Fruit fly (Drosophila melanogaster) whole organism, embryonic: Measurements from ENCODE around the gene Rab23.

Experiments used
- Aef1 ChIP-seq: fragments of 200-800 bp; sonication (Bioruptor generic); IDR thresholded peaks from 3 replicates; pipeline ENCODE4 v1.3.6; 2022; ENCODE audit warnings: missing biosample characterization, missing genetic modification characterization
- CG11695 ChIP-seq: fragments of 200-800 bp; sonication (Bioruptor generic); IDR thresholded peaks from 3 replicates; pipeline ENCODE4 v1.3.6; 2022; ENCODE audit warnings: missing biosample characterization, missing genetic modification characterization
- CG12744 ChIP-seq: fragments of 200-800 bp; sonication (Bioruptor generic); optimal IDR thresholded peaks from 2 replicates; lab custom pipeline; 2016; ENCODE audit warnings: missing biosample characterization, missing genetic modification characterization
- CG12942 ChIP-seq: fragments of 200-800 bp; sonication (Bioruptor generic); optimal IDR thresholded peaks from 3 replicates; lab custom pipeline; 2016; ENCODE audit warnings: missing biosample characterization, missing genetic modification characterization
- CG13424 ChIP-seq: fragments of 200-800 bp; sonication (Bioruptor generic); optimal IDR thresholded peaks from 2 replicates; lab custom pipeline; 2019; ENCODE audit warnings: missing biosample characterization, mild to moderate bottlenecking, missing genetic modification characterization, moderate library complexity
- CG14710 ChIP-seq: fragments of 200-800 bp; sonication (Bioruptor generic); optimal IDR thresholded peaks from 3 replicates; lab custom pipeline; 2019; ENCODE audit warnings: missing biosample characterization, mild to moderate bottlenecking, missing genetic modification characterization, moderate library complexity
- CG14965 ChIP-seq: fragments of 200-800 bp; sonication (Bioruptor generic); optimal IDR thresholded peaks from 2 replicates; lab custom pipeline; 2016; ENCODE audit warnings: missing biosample characterization, missing genetic modification characterization, borderline replicate concordance
- CG15514 ChIP-seq: fragments of 200-800 bp; sonication (Bioruptor generic); optimal IDR thresholded peaks from 3 replicates; lab custom pipeline; 2017; ENCODE audit warnings: missing biosample characterization, missing genetic modification characterization, mild to moderate bottlenecking, moderate library complexity, missing genetic modification reagents
- CG1602 ChIP-seq: fragments of 200-800 bp; sonication (Bioruptor generic); optimal IDR thresholded peaks from 3 replicates; lab custom pipeline; 2016; ENCODE audit warnings: missing biosample characterization, missing genetic modification characterization
- CG16779 ChIP-seq: fragments of 200-800 bp; sonication (Bioruptor generic); IDR thresholded peaks from 2 replicates; pipeline ENCODE4 v1.3.6; 2022; ENCODE audit warnings: missing biosample characterization, missing genetic modification characterization
- CG16815 ChIP-seq: fragments of 200-800 bp; sonication (Bioruptor generic); optimal IDR thresholded peaks from 3 replicates; lab custom pipeline; 2017; ENCODE audit warnings: missing biosample characterization, mild to moderate bottlenecking, missing genetic modification characterization
- CG17328 ChIP-seq: fragments of 200-800 bp; sonication (Bioruptor generic); IDR thresholded peaks from 2 replicates; pipeline ENCODE4 v1.3.6; 2022; ENCODE audit warnings: missing biosample characterization, missing genetic modification characterization
- CG17359 ChIP-seq: fragments of 200-800 bp; sonication (Bioruptor generic); optimal IDR thresholded peaks from 3 replicates; lab custom pipeline; 2018; ENCODE audit warnings: missing biosample characterization, mild to moderate bottlenecking, missing genetic modification characterization, moderate library complexity
- CG17829 ChIP-seq: fragments of 200-800 bp; optimal IDR thresholded peaks from 2 replicates; lab custom pipeline; 2019; ENCODE audit warnings: missing biosample characterization, mild to moderate bottlenecking, missing genetic modification characterization, moderate library complexity
- CG32532 ChIP-seq: fragments of 200-800 bp; sonication (Bioruptor generic); IDR thresholded peaks from 2 replicates; pipeline ENCODE4 v1.3.6; 2022; ENCODE audit warnings: missing biosample characterization, missing genetic modification characterization
- CG3281 ChIP-seq: fragments of 200-800 bp; sonication (Bioruptor generic); optimal IDR thresholded peaks from 3 replicates; lab custom pipeline; 2017; ENCODE audit warnings: missing biosample characterization, mild to moderate bottlenecking, missing genetic modification characterization
- CG34422 ChIP-seq: fragments of 200-800 bp; sonication (Bioruptor generic); IDR thresholded peaks from 3 replicates; pipeline ENCODE4 v1.3.6; 2022; ENCODE audit warnings: missing biosample characterization, missing genetic modification characterization
- CG5953 ChIP-seq: fragments of 200-800 bp; sonication (Bioruptor generic); IDR thresholded peaks from 2 replicates; pipeline ENCODE4 v1.3.6; 2022; ENCODE audit warnings: missing biosample characterization, missing genetic modification characterization
- CG8089 ChIP-seq: fragments of 200-800 bp; sonication (Bioruptor generic); optimal IDR thresholded peaks from 3 replicates; lab custom pipeline; 2016; ENCODE audit warnings: missing biosample characterization, missing genetic modification characterization
- CG9727 ChIP-seq: fragments of 200-800 bp; sonication (Bioruptor generic); optimal IDR thresholded peaks from 3 replicates; lab custom pipeline; 2017; ENCODE audit warnings: missing biosample characterization, mild to moderate bottlenecking, missing genetic modification characterization
- CG9797 ChIP-seq: fragments of 200-800 bp; sonication (Bioruptor generic); optimal IDR thresholded peaks from 3 replicates; lab custom pipeline; 2018; ENCODE audit warnings: missing biosample characterization, mild to moderate bottlenecking, missing genetic modification characterization
- HLH4C ChIP-seq: fragments of 200-800 bp; sonication (Bioruptor generic); IDR thresholded peaks from 3 replicates; pipeline ENCODE4 v1.3.6; 2022; ENCODE audit warnings: missing biosample characterization, missing genetic modification characterization; ENCODE audit not compliant: partially characterized antibody
- Hsf ChIP-seq: fragments of 200-800 bp; sonication (Bioruptor generic); optimal IDR thresholded peaks from 3 replicates; lab custom pipeline; 2016; ENCODE audit warnings: missing biosample characterization, missing genetic modification characterization
- Rfx ChIP-seq: fragments of 200-800 bp; sonication (Bioruptor generic); IDR thresholded peaks from 2 replicates; pipeline ENCODE4 v1.3.6; 2022; ENCODE audit warnings: missing biosample characterization, missing genetic modification characterization
- Usf ChIP-seq: fragments of 200-800 bp; sonication (Bioruptor generic); optimal IDR thresholded peaks from 2 replicates; lab custom pipeline; 2017; ENCODE audit warnings: missing genotype, missing biosample characterization, missing genetic modification characterization
- Xbp1 ChIP-seq: fragments of 200-800 bp; sonication (Bioruptor generic); optimal IDR thresholded peaks from 3 replicates; lab custom pipeline; 2016; ENCODE audit warnings: missing biosample characterization, mild to moderate bottlenecking, missing genetic modification characterization
- ap ChIP-seq: fragments of 200-800 bp; sonication (Bioruptor generic); IDR thresholded peaks from 2 replicates; pipeline ENCODE4 v1.3.6; 2022; ENCODE audit warnings: missing biosample characterization, missing genetic modification characterization
- cg ChIP-seq: fragments of 200-800 bp; sonication (Bioruptor generic); optimal IDR thresholded peaks from 3 replicates; lab custom pipeline; 2019; ENCODE audit warnings: missing biosample characterization, mild to moderate bottlenecking, missing genetic modification characterization, moderate library complexity
- chm ChIP-seq: fragments of 200-800 bp; sonication (Bioruptor generic); IDR thresholded peaks from 2 replicates; pipeline ENCODE4 v1.3.6; 2022; ENCODE audit warnings: missing biosample characterization, missing genetic modification characterization
- dan ChIP-seq: fragments of 200-800 bp; sonication (Bioruptor generic); IDR thresholded peaks from 2 replicates; pipeline ENCODE4 v1.3.6; 2022; ENCODE audit warnings: missing biosample characterization, missing genetic modification characterization
- dati ChIP-seq: fragments of 200-800 bp; sonication (Bioruptor generic); IDR thresholded peaks from 2 replicates; pipeline ENCODE4 v1.3.6; 2022; ENCODE audit warnings: missing biosample characterization, missing genetic modification characterization
- dmrt11E ChIP-seq: fragments of 200-800 bp; sonication (Bioruptor generic); optimal IDR thresholded peaks from 3 replicates; lab custom pipeline; 2018; ENCODE audit warnings: missing biosample characterization, mild to moderate bottlenecking, missing genetic modification characterization, moderate library complexity
- dpn ChIP-seq, 2 experiments: fragments of 200-800 bp; sonication (Bioruptor generic); optimal IDR thresholded peaks; 3 replicates each; lab custom pipeline; 2016; ENCODE audit warnings: missing biosample characterization in 2 of 2, missing genetic modification characterization in 2 of 2
- esg ChIP-seq: fragments of 200-800 bp; sonication (Bioruptor generic); conservative IDR thresholded peaks from 2 replicates; pipeline ENCODE4 v1.3.6; 2022; ENCODE audit warnings: missing biosample characterization, missing genetic modification characterization
- gro ChIP-seq: fragments of 200-800 bp; sonication (Bioruptor generic); optimal IDR thresholded peaks from 2 replicates; lab custom pipeline; 2016; ENCODE audit warnings: missing biosample characterization, missing genetic modification characterization
- gt ChIP-seq: fragments of 200-800 bp; sonication (Bioruptor generic); IDR thresholded peaks from 2 replicates; pipeline ENCODE4 v1.3.6; 2022; ENCODE audit warnings: missing biosample characterization, missing genetic modification characterization
- her ChIP-seq: fragments of 200-800 bp; sonication (Bioruptor generic); optimal IDR thresholded peaks from 2 replicates; lab custom pipeline; 2016; ENCODE audit warnings: missing biosample characterization, missing genetic modification characterization
- ind ChIP-seq: fragments of 200-800 bp; sonication (Bioruptor generic); optimal IDR thresholded peaks from 3 replicates; lab custom pipeline; 2016; ENCODE audit warnings: missing biosample characterization, missing genetic modification characterization
- lov ChIP-seq, 2 experiments: fragments of 200-800 bp in 1 of 2; fragments of >200 bp in 1 of 2; sonication (Bioruptor generic) in 1 of 2; IDR thresholded peaks in 1 of 2; optimal IDR thresholded peaks in 1 of 2; 2 replicates in 1 of 2; 3 replicates in 1 of 2; pipeline versions ENCODE4 v1.3.6 to Lab custom; 2017 to 2022; ENCODE audit warnings: missing biosample characterization in 1 of 2, missing genetic modification characterization in 1 of 2
- pum ChIP-seq: fragments of 200-800 bp; sonication (Bioruptor generic); optimal IDR thresholded peaks from 2 replicates; lab custom pipeline; 2016; ENCODE audit warnings: missing biosample characterization, missing genetic modification characterization
- pzg ChIP-seq: fragments of 200-800 bp; sonication (Bioruptor generic); optimal IDR thresholded peaks from 3 replicates; lab custom pipeline; 2018; ENCODE audit warnings: missing biosample characterization, mild to moderate bottlenecking, missing genetic modification characterization, moderate library complexity
- sens-2 ChIP-seq: fragments of 200-800 bp; sonication (Bioruptor generic); IDR thresholded peaks from 2 replicates; pipeline ENCODE4 v1.3.6; 2022; ENCODE audit warnings: missing biosample characterization, missing genetic modification characterization
- slbo ChIP-seq: fragments of 200-800 bp; sonication (Bioruptor generic); IDR thresholded peaks from 2 replicates; pipeline ENCODE4 v1.3.6; 2022; ENCODE audit warnings: missing biosample characterization, missing genetic modification characterization
- stc ChIP-seq: fragments of 200-800 bp; sonication (Bioruptor generic); IDR thresholded peaks from 2 replicates; pipeline ENCODE4 v1.3.6; 2022; ENCODE audit warnings: missing biosample characterization, missing genetic modification characterization
- tap ChIP-seq: fragments of 200-800 bp; optimal IDR thresholded peaks from 3 replicates; lab custom pipeline; 2019; ENCODE audit warnings: missing biosample characterization, mild to moderate bottlenecking, missing genetic modification characterization, moderate library complexity
- tin ChIP-seq: fragments of 200-800 bp; sonication (Bioruptor generic); optimal IDR thresholded peaks from 3 replicates; lab custom pipeline; 2016; ENCODE audit warnings: missing biosample characterization, missing genetic modification characterization
- wek ChIP-seq: fragments of 200-800 bp; sonication (Bioruptor generic); optimal IDR thresholded peaks from 3 replicates; lab custom pipeline; 2018; ENCODE audit warnings: missing biosample characterization, mild to moderate bottlenecking, missing genetic modification characterization, moderate library complexity
- zfh1 ChIP-seq: fragments of 200-800 bp; sonication (Bioruptor generic); IDR thresholded peaks from 3 replicates; pipeline ENCODE4 v1.3.6; 2022; ENCODE audit warnings: missing biosample characterization, missing genetic modification characterization

The Rab23 gene

dm6 chr3R:5636519-5637430 is 48.5 kb downstream of the Rab23 start, which contains the start of the genes CG31548 and CG12170 (continued):
- TF ChIP-seq wek (GFP tag; lab: Kevin White, UChicago) (peak; percentile 91), CG17359 (tag; lab: Kevin White, UChicago) (peak; percentile 48), pum (peak; percentile 25), CG12744 (no peak), Rfx (GFP tag; lab: Robert Waterston, UW) (0 out of 2 replicates have a peak, but pooled peaks have one; percentile 28), CG14965 (GFP tag; lab: Kevin White, UChicago) (no peak), ind (peak; percentile 33), dati (GFP tag; lab: Robert Waterston, UW) (no peak), Hsf (GFP tag; lab: Kevin White, UChicago) (peak; percentile 27), Usf (no peak), CG32532 (peak; percentile 59; the same call in 1 of the 2 replicates), cg (GFP tag; lab: Kevin White, UChicago) (no peak), esg (peak; percentile 50), gt (GFP tag; lab: Robert Waterston, UW) (no peak), CG14710 (tag; lab: Kevin White, UChicago) (peak; percentile 70), CG34422 (GFP tag; lab: Robert Waterston, UW) (0 out of 3 replicates have a peak, but pooled peaks have one; percentile 16), CG16815 (GFP tag; lab: Kevin White, UChicago) (no peak), stc (GFP tag; lab: Robert Waterston, UW) (0 out of 2 replicates have a peak, but pooled peaks have one; percentile 16), HLH4C (GFP tag; lab: Robert Waterston, UW) (no peak), her (GFP tag; lab: Kevin White, UChicago) (peak; percentile 42), dmrt11E (tag; lab: Kevin White, UChicago) (peak; percentile 55), CG1602 (GFP tag; lab: Kevin White, UChicago) (peak; percentile 56), CG16779 (GFP tag; lab: Robert Waterston, UW) (no peak), CG17328 (GFP tag; lab: Robert Waterston, UW) (peak; percentile 64), pzg (GFP tag; lab: Kevin White, UChicago) (peak; percentile 15), CG15514 (GFP tag; lab: Kevin White, UChicago) (peak; percentile 53), dan (GFP tag; lab: Robert Waterston, UW) (no peak), CG5953 (GFP tag; lab: Robert Waterston, UW) (peak; percentile 36; the same call in 1 of the 2 replicates), CG3281 (GFP tag; lab: Kevin White, UChicago) (peak; percentile 40), Aef1 (GFP tag; lab: Robert Waterston, UW) (0 out of 3 replicates have a peak, but pooled peaks have one; percentile 18), gro (GFP tag; lab: Kevin White, UChicago) (peak; percentile 11), CG13424 (tag; lab: Kevin White, UChicago) (peak; percentile 53), CG12942 (GFP tag; lab: Kevin White, UChicago) (peak; percentile 54), lov (optimal IDR thresholded peaks at IDR 0.05; lab: Kevin White, UChicago) (no peak), lov (GFP tag; IDR thresholded peaks at IDR 0.05; lab: Robert Waterston, UW) (0 out of 3 replicates have a peak, but pooled peaks have one; percentile 15), chm (GFP tag; lab: Robert Waterston, UW) (peak; percentile 64), CG17829 (peak; percentile 62), CG8089 (GFP tag; lab: Kevin White, UChicago) (peak; percentile 14), slbo (peak; percentile 24; the same call in 1 of the 2 replicates), tap (peak; percentile 54), Xbp1 (GFP tag; lab: Kevin White, UChicago) (peak; percentile 72), CG9727 (GFP tag; lab: Kevin White, UChicago) (peak; percentile 69), dpn (GFP tag; optimal IDR thresholded peaks at IDR 0.05; lab: Kevin White, UChicago) (peak; percentile 14 to 49), CG11695 (GFP tag; lab: Robert Waterston, UW) (peak; percentile 66), sens-2 (GFP tag; lab: Robert Waterston, UW) (0 out of 2 replicates have a peak, but pooled peaks have one; percentile 12), zfh1 (GFP tag; lab: Robert Waterston, UW) (0 out of 3 replicates have a peak, but pooled peaks have one; percentile 43), tin (GFP tag; lab: Kevin White, UChicago) (peak; percentile 29), ap (GFP tag; lab: Robert Waterston, UW) (peak; percentile 29; the same call in 1 of the 2 replicates), CG9797 (GFP tag; lab: Kevin White, UChicago) (peak; percentile 54)
